Worm (Caenorhabditis elegans) whole organism, mixed stage, embryonic: ENCODE data around the gene Y51H7BR.4.

Experiments
- blmp-1 ChIP-seq: fragments of 150-350 bp; optimal IDR thresholded peaks from 2 replicates; lab custom pipeline; 2014; ENCODE audit warnings: missing biosample characterization, missing genetic modification characterization
- ham-2 ChIP-seq: fragments of 200-800 bp; sonication (Bioruptor generic); optimal IDR thresholded peaks from 2 replicates; lab custom pipeline; 2018; ENCODE audit warnings: mild to moderate bottlenecking, missing genetic modification characterization, missing compliant biosample characterization
- lsy-2 ChIP-seq: fragments of 150-350 bp; optimal IDR thresholded peaks from 2 replicates; lab custom pipeline; 2014; ENCODE audit warnings: missing biosample characterization, missing genetic modification characterization
- nhr-12 ChIP-seq: fragments of 150-350 bp; optimal IDR thresholded peaks from 2 replicates; lab custom pipeline; 2014; ENCODE audit warnings: missing biosample characterization, missing genetic modification characterization
- nhr-76 ChIP-seq: sonication (generic microtip); optimal IDR thresholded peaks from 2 replicates; lab custom pipeline; 2017; ENCODE audit warnings: missing biosample characterization, missing genetic modification characterization
- pha-4 ChIP-seq: fragments of 150-350 bp; optimal IDR thresholded peaks from 2 replicates; lab custom pipeline; 2018; ENCODE audit warnings: missing biosample characterization, missing genetic modification reagents, missing genetic modification characterization
- snpc-4 ChIP-seq: fragments of 150-350 bp; optimal IDR thresholded peaks from 2 replicates; lab custom pipeline; 2014; ENCODE audit warnings: missing biosample characterization, missing genetic modification characterization
- unc-120 ChIP-seq: sonication (generic microtip); optimal IDR thresholded peaks from 2 replicates; lab custom pipeline; 2017; ENCODE audit warnings: missing genetic modification characterization, missing compliant biosample characterization; ENCODE audit not compliant: poor library complexity, severe bottlenecking

DNA sequence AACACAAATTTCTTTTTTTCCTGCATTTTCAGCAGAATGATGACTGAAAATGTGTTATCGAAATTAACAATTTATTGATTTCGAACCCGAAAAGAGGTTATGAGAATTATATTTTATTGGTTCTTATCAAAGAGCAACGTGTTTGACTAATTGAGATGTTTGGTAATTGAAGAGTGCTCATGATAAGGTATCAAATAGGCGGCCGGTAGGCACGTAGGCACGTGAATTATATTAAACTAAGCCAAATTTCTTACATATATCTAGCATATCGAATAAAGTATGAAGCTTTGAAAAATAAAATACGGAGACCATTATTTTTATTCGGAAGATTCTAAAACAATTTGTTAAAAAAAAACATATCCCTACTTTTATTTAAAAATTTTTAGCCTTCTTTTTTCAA is 11.8 kb upstream of the Y51H7BR.4 start, which contains the start of gene math-45:
- no peak for TF ChIP-seq nhr-76 (tag; lab: Kevin White, UChicago)
- no peak for TF ChIP-seq lsy-2 (tag; lab: Kevin White, UChicago)
- TF ChIP-seq pha-4 (tag; lab: Kevin White, UChicago) = no peak
- no peak for TF ChIP-seq unc-120 (tag; lab: Kevin White, UChicago)
- no peak for TF ChIP-seq snpc-4 (tag; lab: Kevin White, UChicago)
- no peak for TF ChIP-seq ham-2 (GFP tag; lab: Kevin White, UChicago)
- no peak for TF ChIP-seq nhr-12 (tag; lab: Kevin White, UChicago)
- no peak for TF ChIP-seq blmp-1 (tag; lab: Kevin White, UChicago)
